Worm (Caenorhabditis elegans): ENCODE results near the gene Y38E10A.33.

DNA sequence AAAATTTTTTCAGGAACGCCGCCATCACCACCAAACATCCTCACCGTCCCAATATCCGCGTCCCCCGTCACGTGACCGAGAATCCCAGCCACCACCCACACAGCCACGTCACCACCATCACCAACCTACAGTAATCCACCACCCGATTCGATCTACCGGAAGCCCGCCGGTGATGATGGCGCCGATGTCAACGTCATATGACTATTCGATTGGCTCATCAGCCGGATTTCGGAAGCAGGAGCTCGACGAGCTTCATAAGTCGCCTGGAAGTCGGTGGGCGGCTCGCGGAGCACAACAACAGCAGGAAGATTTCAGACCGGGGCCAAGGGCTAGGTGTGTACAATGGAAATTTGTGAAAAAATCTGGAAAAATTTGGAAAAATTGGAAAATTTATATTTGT, 16.7 kb upstream of the Y38E10A.33 start:
- no peak for TF ChIP-seq lin-39 (tag; optimal IDR thresholded peaks at IDR 0.05)
- no peak for TF ChIP-seq ama-1 (optimal IDR thresholded peaks at IDR 0.05)
- TF ChIP-seq R02D3.7 (tag; optimal IDR thresholded peaks at IDR 0.05) = no peak
- no peak for TF ChIP-seq F44E2.7 (GFP tag; IDR thresholded peaks at IDR 0.05)
- TF ChIP-seq Y5F2A.4 (GFP tag; optimal IDR thresholded peaks at IDR 0.05) = no peak
- no peak for TF ChIP-seq duxl-1 (tag; optimal IDR thresholded peaks at IDR 0.05; ENCODE audit: poor library complexity)
- TF ChIP-seq snpc-4 (tag; optimal IDR thresholded peaks at IDR 0.05) = no peak
- TF ChIP-seq ceh-28 (tag; optimal IDR thresholded peaks at IDR 0.05) = no peak
- TF ChIP-seq unc-130 (GFP tag; optimal IDR thresholded peaks at IDR 0.05) = no peak
- TF ChIP-seq ztf-11 (tag; optimal IDR thresholded peaks at IDR 0.05) = no peak
- no peak for TF ChIP-seq zip-2 (tag; optimal IDR thresholded peaks at IDR 0.05)
- TF ChIP-seq pha-4 (GFP tag; IDR thresholded peaks at IDR 0.05) = no peak
- no peak for TF ChIP-seq pha-4 (tag; optimal IDR thresholded peaks at IDR 0.05)
- TF ChIP-seq dmd-9 (GFP tag; IDR thresholded peaks at IDR 0.05) = no peak

Data from whole organism, L4 larva.